Fruit fly (Drosophila melanogaster) whole organism, embryonic: ENCODE results near the gene Rbf.

Experiments used
- Bteb2 ChIP-seq: fragments of 200-800 bp; sonication (Bioruptor generic); optimal IDR thresholded peaks from 2 replicates; lab custom pipeline; 2016; ENCODE audit warnings: missing biosample characterization, missing genetic modification characterization
- C15 ChIP-seq: fragments of 200-800 bp; sonication (Bioruptor generic); IDR thresholded peaks from 3 replicates; pipeline ENCODE4 v1.3.6; 2022; ENCODE audit warnings: missing biosample characterization, missing genetic modification characterization
- CG12659 ChIP-seq: fragments of 200-800 bp; sonication (Bioruptor generic); optimal IDR thresholded peaks from 3 replicates; lab custom pipeline; 2017; ENCODE audit warnings: mild to moderate bottlenecking, missing biosample characterization, missing genetic modification reagents, missing genetic modification characterization
- CG12769 ChIP-seq: fragments of 200-800 bp; sonication (Bioruptor generic); optimal IDR thresholded peaks from 2 replicates; lab custom pipeline; 2019; ENCODE audit warnings: missing biosample characterization, mild to moderate bottlenecking, missing genetic modification characterization, moderate library complexity
- CG13123 ChIP-seq: fragments of 200-800 bp; sonication (Bioruptor generic); optimal IDR thresholded peaks from 2 replicates; lab custom pipeline; 2016; ENCODE audit warnings: missing biosample characterization, missing genetic modification characterization
- CG15073 ChIP-seq: fragments of 200-800 bp; sonication (Bioruptor generic); optimal IDR thresholded peaks from 2 replicates; lab custom pipeline; 2016; ENCODE audit warnings: missing biosample characterization, missing genetic modification characterization
- CG15479 ChIP-seq: fragments of 200-800 bp; sonication (Bioruptor generic); optimal IDR thresholded peaks from 3 replicates; lab custom pipeline; 2019; ENCODE audit warnings: missing biosample characterization, mild to moderate bottlenecking, missing genetic modification characterization, moderate library complexity
- CG15514 ChIP-seq: fragments of 200-800 bp; sonication (Bioruptor generic); optimal IDR thresholded peaks from 3 replicates; lab custom pipeline; 2017; ENCODE audit warnings: missing biosample characterization, missing genetic modification characterization, mild to moderate bottlenecking, moderate library complexity, missing genetic modification reagents
- CG15696 ChIP-seq: fragments of 200-800 bp; sonication (Bioruptor generic); optimal IDR thresholded peaks from 2 replicates; lab custom pipeline; 2019; ENCODE audit warnings: missing biosample characterization, mild to moderate bottlenecking, missing genetic modification characterization, moderate library complexity
- CG17359 ChIP-seq: fragments of 200-800 bp; sonication (Bioruptor generic); optimal IDR thresholded peaks from 3 replicates; lab custom pipeline; 2018; ENCODE audit warnings: missing biosample characterization, mild to moderate bottlenecking, missing genetic modification characterization, moderate library complexity
- CG18599 ChIP-seq: fragments of 200-800 bp; sonication (Bioruptor generic); optimal IDR thresholded peaks from 3 replicates; lab custom pipeline; 2017; ENCODE audit warnings: missing biosample characterization, missing genetic modification characterization, mild to moderate bottlenecking, moderate library complexity, missing genetic modification reagents
- CG2116 ChIP-seq: fragments of 200-800 bp; sonication (Bioruptor generic); optimal IDR thresholded peaks from 3 replicates; lab custom pipeline; 2018; ENCODE audit warnings: missing biosample characterization, mild to moderate bottlenecking, missing genetic modification characterization
- CG2199 ChIP-seq: fragments of 200-800 bp; sonication (Bioruptor generic); IDR thresholded peaks from 3 replicates; pipeline ENCODE4 v1.3.6; 2022; ENCODE audit warnings: missing biosample characterization, missing genetic modification characterization
- CG2678 ChIP-seq: fragments of 200-800 bp; sonication (Bioruptor generic); optimal IDR thresholded peaks from 3 replicates; lab custom pipeline; 2019; ENCODE audit warnings: missing biosample characterization, mild to moderate bottlenecking, missing genetic modification characterization, moderate library complexity
- CG31365 ChIP-seq: fragments of 200-800 bp; sonication (Bioruptor generic); optimal IDR thresholded peaks from 2 replicates; lab custom pipeline; 2018; ENCODE audit warnings: missing biosample characterization, mild to moderate bottlenecking, missing genetic modification characterization
- CG31388 ChIP-seq: fragments of 200-800 bp; sonication (Bioruptor generic); optimal IDR thresholded peaks from 2 replicates; lab custom pipeline; 2016; ENCODE audit warnings: missing biosample characterization, missing genetic modification characterization
- CG3726 ChIP-seq: fragments of 200-800 bp; sonication (Bioruptor generic); IDR thresholded peaks from 3 replicates; pipeline ENCODE4, ENCODE4 v1.3.6; 2022; ENCODE audit warnings: missing biosample characterization, missing genetic modification characterization
- CG4730 ChIP-seq: fragments of 200-800 bp; sonication (Bioruptor generic); IDR thresholded peaks from 2 replicates; pipeline ENCODE4 v1.3.6; 2022; ENCODE audit warnings: missing biosample characterization, missing genetic modification characterization
- CG6765 ChIP-seq: fragments of 200-800 bp; sonication (Bioruptor generic); optimal IDR thresholded peaks from 3 replicates; lab custom pipeline; 2017; ENCODE audit warnings: missing biosample characterization, mild to moderate bottlenecking, missing genetic modification characterization
- CG7928 ChIP-seq: fragments of 200-800 bp; sonication (Bioruptor generic); optimal IDR thresholded peaks from 2 replicates; lab custom pipeline; 2017; ENCODE audit warnings: missing biosample characterization, mild to moderate bottlenecking, missing genetic modification characterization
- CG8765 ChIP-seq: fragments of 200-800 bp; sonication (Bioruptor generic); IDR thresholded peaks from 2 replicates; pipeline ENCODE4 v1.3.6; 2022; ENCODE audit warnings: missing biosample characterization, missing genetic modification characterization
- CG9215 ChIP-seq: fragments of 200-800 bp; sonication (Bioruptor generic); IDR thresholded peaks from 2 replicates; pipeline ENCODE4 v1.3.6; 2022; ENCODE audit warnings: missing biosample characterization, missing genetic modification characterization
- Chrac-16 ChIP-seq: fragments of 200-800 bp; sonication (Bioruptor generic); optimal IDR thresholded peaks from 3 replicates; lab custom pipeline; 2016; ENCODE audit warnings: missing biosample characterization, missing genetic modification characterization
- Dek ChIP-seq: fragments of 200-800 bp; sonication (Bioruptor generic); optimal IDR thresholded peaks from 3 replicates; lab custom pipeline; 2019; ENCODE audit warnings: missing biosample characterization, mild to moderate bottlenecking, missing genetic modification characterization, moderate library complexity
- E2f1 ChIP-seq: fragments of 200-800 bp; sonication (Bioruptor generic); IDR thresholded peaks from 2 replicates; pipeline ENCODE4 v1.3.6; 2022; ENCODE audit warnings: missing biosample characterization, missing genetic modification characterization
- E2f2 ChIP-seq: fragments of 200-800 bp; sonication (Bioruptor generic); IDR thresholded peaks from 2 replicates; pipeline ENCODE4 v1.3.6; 2022; ENCODE audit warnings: missing biosample characterization, missing genetic modification characterization
- Eip74EF ChIP-seq, 2 experiments: fragments of 200-800 bp in 1 of 2; fragments of >200 bp in 1 of 2; sonication (Bioruptor generic) in 1 of 2; optimal IDR thresholded peaks; 2 replicates each; lab custom pipeline; 2017 to 2019; ENCODE audit warnings: missing biosample characterization in 2 of 2, missing genetic modification characterization in 2 of 2, mild to moderate bottlenecking in 1 of 2, moderate library complexity in 1 of 2
- Ets97D ChIP-seq: fragments of 200-800 bp; sonication (Bioruptor generic); optimal IDR thresholded peaks from 3 replicates; lab custom pipeline; 2016; ENCODE audit warnings: missing biosample characterization, missing genetic modification characterization
- Fer1 ChIP-seq: fragments of 200-800 bp; sonication (Bioruptor generic); optimal IDR thresholded peaks from 2 replicates; lab custom pipeline; 2017; ENCODE audit warnings: missing biosample characterization, mild to moderate bottlenecking, missing genetic modification characterization
- Gsc ChIP-seq: fragments of 200-800 bp; sonication (Bioruptor generic); IDR thresholded peaks from 2 replicates; pipeline ENCODE4 v1.3.6; 2022; ENCODE audit warnings: missing biosample characterization, missing genetic modification characterization
- HHEX ChIP-seq: fragments of 200-800 bp; sonication (Bioruptor generic); optimal IDR thresholded peaks from 3 replicates; lab custom pipeline; 2017; ENCODE audit warnings: missing biosample characterization, mild to moderate bottlenecking, missing genetic modification characterization, missing genetic modification reagents
- HLH4C ChIP-seq: fragments of 200-800 bp; sonication (Bioruptor generic); IDR thresholded peaks from 3 replicates; pipeline ENCODE4 v1.3.6; 2022; ENCODE audit warnings: missing biosample characterization, missing genetic modification characterization; ENCODE audit not compliant: partially characterized antibody
- HLHmδ ChIP-seq: fragments of 200-800 bp; sonication (Bioruptor generic); optimal IDR thresholded peaks from 2 replicates; lab custom pipeline; 2018; ENCODE audit warnings: missing biosample characterization, mild to moderate bottlenecking, missing genetic modification characterization, moderate library complexity
- Hmr ChIP-seq: fragments of 200-800 bp; sonication (Bioruptor generic); optimal IDR thresholded peaks from 3 replicates; lab custom pipeline; 2017; ENCODE audit warnings: mild to moderate bottlenecking, missing biosample characterization, missing genetic modification reagents, missing genetic modification characterization
- Meics ChIP-seq: fragments of 200-800 bp; sonication (Bioruptor generic); optimal IDR thresholded peaks from 2 replicates; lab custom pipeline; 2017; ENCODE audit warnings: missing biosample characterization, mild to moderate bottlenecking, missing genetic modification characterization
- Rfx ChIP-seq: fragments of 200-800 bp; sonication (Bioruptor generic); IDR thresholded peaks from 2 replicates; pipeline ENCODE4 v1.3.6; 2022; ENCODE audit warnings: missing biosample characterization, missing genetic modification characterization
- Scr ChIP-seq: fragments of 200-800 bp; sonication (Bioruptor generic); IDR thresholded peaks from 2 replicates; pipeline ENCODE4 v1.3.6; 2022; ENCODE audit warnings: missing biosample characterization, missing genetic modification characterization; ENCODE audit not compliant: partially characterized antibody
- TFAM ChIP-seq: fragments of 200-800 bp; sonication (Bioruptor generic); optimal IDR thresholded peaks from 2 replicates; lab custom pipeline; 2017; ENCODE audit warnings: missing biosample characterization, missing genetic modification characterization, inconsistent platforms
- grn ChIP-seq: fragments of 200-800 bp; sonication (Bioruptor generic); optimal IDR thresholded peaks from 3 replicates; lab custom pipeline; 2017; ENCODE audit warnings: missing biosample characterization, missing genetic modification characterization
- gt ChIP-seq: fragments of 200-800 bp; sonication (Bioruptor generic); IDR thresholded peaks from 2 replicates; pipeline ENCODE4 v1.3.6; 2022; ENCODE audit warnings: missing biosample characterization, missing genetic modification characterization
- hb ChIP-seq: fragments of 200-800 bp; sonication (Bioruptor generic); IDR thresholded peaks from 3 replicates; pipeline ENCODE4 v1.3.6; 2022; ENCODE audit warnings: missing biosample characterization, missing genetic modification characterization; ENCODE audit not compliant: partially characterized antibody
- ind ChIP-seq: fragments of 200-800 bp; sonication (Bioruptor generic); optimal IDR thresholded peaks from 3 replicates; lab custom pipeline; 2016; ENCODE audit warnings: missing biosample characterization, missing genetic modification characterization
- lab ChIP-seq: fragments of 200-800 bp; sonication (Bioruptor generic); optimal IDR thresholded peaks from 3 replicates; lab custom pipeline; 2017; ENCODE audit warnings: missing biosample characterization, missing genetic modification characterization, mild to moderate bottlenecking, moderate library complexity, missing genetic modification reagents
- lbe ChIP-seq: fragments of 200-800 bp; sonication (Bioruptor generic); optimal IDR thresholded peaks from 2 replicates; lab custom pipeline; 2016; ENCODE audit warnings: missing biosample characterization, mild to moderate bottlenecking, missing genetic modification characterization
- luna ChIP-seq: fragments of 200-800 bp; sonication (Bioruptor generic); optimal IDR thresholded peaks from 2 replicates; lab custom pipeline; 2016; ENCODE audit warnings: missing biosample characterization, missing genetic modification characterization
- nerfin-2 ChIP-seq: fragments of 200-800 bp; sonication (Bioruptor generic); IDR thresholded peaks from 2 replicates; pipeline ENCODE4 v1.3.6; 2022; ENCODE audit warnings: missing biosample characterization, missing genetic modification characterization; ENCODE audit not compliant: partially characterized antibody
- pho ChIP-seq: fragments of 200-800 bp; sonication (Bioruptor generic); optimal IDR thresholded peaks from 2 replicates; lab custom pipeline; 2016; ENCODE audit warnings: missing biosample characterization, missing genetic modification characterization
- scrt ChIP-seq: fragments of 200-800 bp; sonication (Bioruptor generic); optimal IDR thresholded peaks from 2 replicates; lab custom pipeline; 2018; ENCODE audit warnings: missing biosample characterization, mild to moderate bottlenecking, missing genetic modification characterization, moderate library complexity
- sna ChIP-seq: fragments of 200-800 bp; sonication (Bioruptor generic); IDR thresholded peaks from 2 replicates; pipeline ENCODE4 v1.3.6; 2022; ENCODE audit warnings: missing biosample characterization, missing genetic modification characterization; ENCODE audit not compliant: partially characterized antibody
- unc-4 ChIP-seq: fragments of 200-800 bp; sonication (Bioruptor generic); IDR thresholded peaks from 2 replicates; pipeline ENCODE4 v1.3.6; 2022; ENCODE audit warnings: missing biosample characterization, missing genetic modification characterization; ENCODE audit not compliant: partially characterized antibody

Gene Rbf

DNA sequence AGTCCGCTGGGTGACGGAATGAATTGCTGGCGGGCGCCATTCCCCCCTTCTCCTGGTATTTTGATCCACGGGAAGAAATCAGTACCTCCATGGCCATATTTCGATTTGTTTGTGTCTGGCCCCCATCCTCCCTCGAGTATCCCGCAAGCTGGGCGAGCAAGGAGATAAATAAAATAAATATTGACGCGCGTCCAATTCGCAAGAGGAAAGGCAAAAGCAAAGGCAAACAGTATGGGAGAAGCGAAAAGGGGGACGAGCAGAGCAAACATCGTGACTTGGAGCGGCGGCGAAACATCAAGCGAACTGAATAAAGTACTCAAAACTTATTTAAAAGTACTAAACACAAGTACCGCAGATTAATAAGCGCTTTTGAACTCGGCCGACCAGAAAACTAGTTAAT lies 33.4 kb downstream of the Rbf start (continued):
- TF ChIP-seq Scr (GFP tag; lab: Robert Waterston, UW) (no peak), CG15696 (peak; percentile 21), HHEX (GFP tag; lab: Kevin White, UChicago) (no peak), CG2199 (GFP tag; lab: Robert Waterston, UW) (no peak), unc-4 (GFP tag; lab: Robert Waterston, UW) (no peak), CG2678 (tag; lab: Kevin White, UChicago) (peak; percentile 13), CG8765 (GFP tag; lab: Robert Waterston, UW) (no peak), Rfx (GFP tag; lab: Robert Waterston, UW) (no peak), CG9215 (GFP tag; lab: Robert Waterston, UW) (no peak), Bteb2 (GFP tag; lab: Kevin White, UChicago) (no peak), Gsc (GFP tag; lab: Robert Waterston, UW) (no peak), luna (GFP tag; lab: Kevin White, UChicago) (no peak), CG31388 (GFP tag; lab: Kevin White, UChicago) (no peak), TFAM (no peak), Fer1 (GFP tag; lab: Kevin White, UChicago) (peak; percentile 17), nerfin-2 (GFP tag; lab: Robert Waterston, UW) (no peak), CG12659 (GFP tag; lab: Kevin White, UChicago) (no peak), Ets97D (no peak), CG15073 (GFP tag; lab: Kevin White, UChicago) (no peak), CG13123 (GFP tag; lab: Kevin White, UChicago) (no peak), CG12769 (tag; lab: Kevin White, UChicago) (peak; percentile 8), CG15514 (GFP tag; lab: Kevin White, UChicago) (peak; percentile 20), CG2116 (GFP tag; lab: Kevin White, UChicago) (no peak), CG15479 (GFP tag; lab: Kevin White, UChicago) (no peak), Dek (tag; lab: Kevin White, UChicago) (no peak), CG31365 (tag; lab: Kevin White, UChicago) (no peak), CG3726 (GFP tag; lab: Robert Waterston, UW) (no peak), grn (no peak), scrt (GFP tag; lab: Kevin White, UChicago) (peak; percentile 6), HLHmδ (no peak), pho (GFP tag; lab: Kevin White, UChicago) (peak; percentile 8), HLH4C (no peak), ind (no peak), E2f2 (GFP tag; lab: Robert Waterston, UW) (no peak), Meics (GFP tag; lab: Kevin White, UChicago) (peak; percentile 14), CG4730 (GFP tag; lab: Robert Waterston, UW) (no peak), lab (peak; percentile 51), hb (no peak), CG7928 (GFP tag; lab: Kevin White, UChicago) (no peak), lbe (GFP tag; lab: Kevin White, UChicago) (peak; percentile 11), CG6765 (GFP tag; lab: Kevin White, UChicago) (no peak), sna (GFP tag; lab: Robert Waterston, UW) (no peak), gt (no peak), CG17359 (tag; lab: Kevin White, UChicago) (peak; percentile 12), C15 (GFP tag; lab: Robert Waterston, UW) (no peak), Chrac-16 (GFP tag; lab: Kevin White, UChicago) (no peak), Eip74EF (GFP tag; optimal IDR thresholded peaks at IDR 0.05; lab: Kevin White, UChicago) (no peak), E2f1 (no peak), Hmr (GFP tag; lab: Kevin White, UChicago) (peak; percentile 37), CG18599 (GFP tag; lab: Kevin White, UChicago) (peak; percentile 25)
